Fruit fly (Drosophila melanogaster) whole organism, embryonic: Measurements from ENCODE around the gene CG13365.

Source experiments
- Adf1 ChIP-seq: fragments of 200-800 bp; sonication (Bioruptor generic); IDR thresholded peaks from 2 replicates; pipeline ENCODE4 v1.3.6; 2022; ENCODE audit warnings: missing biosample characterization, missing genetic modification characterization
- Bgb ChIP-seq: fragments of 200-800 bp; sonication (Bioruptor generic); IDR thresholded peaks from 2 replicates; pipeline ENCODE4 v1.3.6; 2022; ENCODE audit warnings: missing biosample characterization, missing genetic modification characterization; ENCODE audit not compliant: partially characterized antibody
- CG10147 ChIP-seq: fragments of 200-800 bp; sonication (Bioruptor generic); optimal IDR thresholded peaks from 2 replicates; lab custom pipeline; 2019; ENCODE audit warnings: missing biosample characterization, mild to moderate bottlenecking, missing genetic modification characterization, moderate library complexity
- CG10366 ChIP-seq: fragments of 200-800 bp; sonication (Bioruptor generic); IDR thresholded peaks from 2 replicates; pipeline ENCODE4 v1.3.6; 2022; ENCODE audit warnings: missing biosample characterization, missing genetic modification characterization
- CG11696 ChIP-seq: fragments of 200-800 bp; sonication (Bioruptor generic); IDR thresholded peaks from 2 replicates; pipeline ENCODE4 v1.3.6; 2022; ENCODE audit warnings: missing biosample characterization, missing genetic modification characterization
- CG12769 ChIP-seq: fragments of 200-800 bp; sonication (Bioruptor generic); optimal IDR thresholded peaks from 2 replicates; lab custom pipeline; 2019; ENCODE audit warnings: missing biosample characterization, mild to moderate bottlenecking, missing genetic modification characterization, moderate library complexity
- CG13287 ChIP-seq: fragments of 200-800 bp; sonication (Bioruptor generic); IDR thresholded peaks from 2 replicates; pipeline ENCODE4 v1.3.6; 2022; ENCODE audit warnings: missing biosample characterization, missing genetic modification characterization; ENCODE audit not compliant: partially characterized antibody
- CG15011 ChIP-seq: fragments of 200-800 bp; sonication (Bioruptor generic); optimal IDR thresholded peaks from 3 replicates; lab custom pipeline; 2018; ENCODE audit warnings: missing biosample characterization, mild to moderate bottlenecking, missing genetic modification characterization
- CG15479 ChIP-seq: fragments of 200-800 bp; sonication (Bioruptor generic); optimal IDR thresholded peaks from 3 replicates; lab custom pipeline; 2019; ENCODE audit warnings: missing biosample characterization, mild to moderate bottlenecking, missing genetic modification characterization, moderate library complexity
- CG17612 ChIP-seq: fragments of 200-800 bp; sonication (Bioruptor generic); IDR thresholded peaks from 2 replicates; pipeline ENCODE4 v1.3.6; 2022; ENCODE audit warnings: missing biosample characterization, missing genetic modification characterization
- CG2712 ChIP-seq: fragments of 200-800 bp; optimal IDR thresholded peaks from 3 replicates; lab custom pipeline; 2019; ENCODE audit warnings: missing biosample characterization, mild to moderate bottlenecking, missing genetic modification characterization, moderate library complexity
- CG4617 ChIP-seq: fragments of 200-800 bp; sonication (Bioruptor generic); optimal IDR thresholded peaks from 3 replicates; lab custom pipeline; 2016; ENCODE audit warnings: missing biosample characterization, missing genetic modification characterization, borderline replicate concordance
- CG6683 ChIP-seq: fragments of 200-800 bp; sonication (Bioruptor generic); optimal IDR thresholded peaks from 2 replicates; lab custom pipeline; 2017; ENCODE audit warnings: missing biosample characterization, mild to moderate bottlenecking, missing genetic modification characterization, missing genetic modification reagents
- CG8281 ChIP-seq: fragments of 200-800 bp; sonication (Bioruptor generic); optimal IDR thresholded peaks from 2 replicates; lab custom pipeline; 2018; ENCODE audit warnings: missing biosample characterization, mild to moderate bottlenecking, missing genetic modification characterization, moderate library complexity
- CG8478 ChIP-seq: fragments of >200 bp; optimal IDR thresholded peaks from 2 replicates; lab custom pipeline; 2018
- CG9215 ChIP-seq: fragments of 200-800 bp; sonication (Bioruptor generic); IDR thresholded peaks from 2 replicates; pipeline ENCODE4 v1.3.6; 2022; ENCODE audit warnings: missing biosample characterization, missing genetic modification characterization
- CG9876 ChIP-seq: fragments of 200-800 bp; sonication (Bioruptor generic); optimal IDR thresholded peaks from 2 replicates; lab custom pipeline; 2016; ENCODE audit warnings: missing biosample characterization, missing genetic modification characterization
- Camta ChIP-seq: fragments of 200-800 bp; sonication (Bioruptor generic); optimal IDR thresholded peaks from 2 replicates; lab custom pipeline; 2016; ENCODE audit warnings: missing biosample characterization, missing genetic modification characterization
- CkIIα-i1 ChIP-seq: fragments of 200-800 bp; sonication (Bioruptor generic); IDR thresholded peaks from 2 replicates; pipeline ENCODE4 v1.3.6; 2022; ENCODE audit warnings: missing biosample characterization, missing genetic modification characterization
- Dad ChIP-seq: fragments of 200-800 bp; sonication (Bioruptor generic); optimal IDR thresholded peaks from 3 replicates; lab custom pipeline; 2016; ENCODE audit warnings: missing biosample characterization, missing genetic modification characterization
- Deaf1 ChIP-seq: fragments of 200-800 bp; optimal IDR thresholded peaks from 3 replicates; lab custom pipeline; 2019; ENCODE audit warnings: missing biosample characterization, mild to moderate bottlenecking, missing genetic modification characterization, moderate library complexity
- Dip2 ChIP-seq: fragments of 200-800 bp; sonication (Bioruptor generic); IDR thresholded peaks from 2 replicates; pipeline ENCODE4 v1.3.6; 2022; ENCODE audit warnings: missing biosample characterization, missing genetic modification characterization
- HLHmδ ChIP-seq: fragments of 200-800 bp; sonication (Bioruptor generic); optimal IDR thresholded peaks from 2 replicates; lab custom pipeline; 2018; ENCODE audit warnings: missing biosample characterization, mild to moderate bottlenecking, missing genetic modification characterization, moderate library complexity
- HmgZ ChIP-seq: fragments of 200-800 bp; sonication (Bioruptor generic); optimal IDR thresholded peaks from 2 replicates; lab custom pipeline; 2018; ENCODE audit warnings: missing biosample characterization, mild to moderate bottlenecking, missing genetic modification characterization
- Hr39 ChIP-seq: fragments of >200 bp; optimal IDR thresholded peaks from 2 replicates; lab custom pipeline; 2017
- Hr51 ChIP-seq, 2 experiments: fragments of 200-800 bp; sonication (Bioruptor generic); optimal IDR thresholded peaks; 2 replicates in 1 of 2; 3 replicates in 1 of 2; lab custom pipeline; 2016 to 2018; ENCODE audit warnings: missing biosample characterization in 2 of 2, missing genetic modification characterization in 2 of 2, mild to moderate bottlenecking in 1 of 2, moderate library complexity in 1 of 2
- Hr78 ChIP-seq, 2 experiments: fragments of 200-800 bp in 1 of 2; fragments of >200 bp in 1 of 2; sonication (Bioruptor generic) in 1 of 2; optimal IDR thresholded peaks; 2 replicates each; lab custom pipeline; 2017 to 2019; ENCODE audit warnings: missing biosample characterization in 2 of 2, missing genetic modification characterization in 2 of 2, mild to moderate bottlenecking in 1 of 2, moderate library complexity in 1 of 2
- Lpt ChIP-seq: fragments of >200 bp; optimal IDR thresholded peaks from 2 replicates; lab custom pipeline; 2018; ENCODE audit warnings: missing biosample characterization, missing genetic modification characterization
- Mad ChIP-seq: fragments of 200-800 bp; sonication (Bioruptor generic); optimal IDR thresholded peaks from 2 replicates; lab custom pipeline; 2016; ENCODE audit warnings: missing biosample characterization, missing genetic modification characterization
- Nf-YA ChIP-seq: fragments of 200-800 bp; sonication (Bioruptor generic); IDR thresholded peaks from 2 replicates; pipeline ENCODE4 v1.3.6; 2022; ENCODE audit warnings: missing biosample characterization, missing genetic modification characterization
- Nf-YB ChIP-seq: fragments of 200-800 bp; sonication (Bioruptor generic); optimal IDR thresholded peaks from 3 replicates; lab custom pipeline; 2019; ENCODE audit warnings: missing biosample characterization, mild to moderate bottlenecking, missing genetic modification characterization, moderate library complexity
- ara ChIP-seq: fragments of 200-800 bp; sonication (Bioruptor generic); IDR thresholded peaks from 2 replicates; pipeline ENCODE4 v1.3.6; 2022; ENCODE audit warnings: missing biosample characterization, missing genetic modification characterization
- bsh ChIP-seq, 2 experiments: fragments of 200-800 bp; sonication (Bioruptor generic); optimal IDR thresholded peaks; 2 replicates each; lab custom pipeline; 2017 to 2018; ENCODE audit warnings: mild to moderate bottlenecking in 2 of 2, missing biosample characterization in 2 of 2, missing genetic modification characterization in 2 of 2, moderate library complexity in 1 of 2
- cg ChIP-seq: fragments of 200-800 bp; sonication (Bioruptor generic); optimal IDR thresholded peaks from 3 replicates; lab custom pipeline; 2019; ENCODE audit warnings: missing biosample characterization, mild to moderate bottlenecking, missing genetic modification characterization, moderate library complexity
- da ChIP-seq: fragments of 200-800 bp; sonication (Bioruptor generic); optimal IDR thresholded peaks from 2 replicates; lab custom pipeline; 2016; ENCODE audit warnings: missing biosample characterization, missing genetic modification characterization
- dpn ChIP-seq, 2 experiments: fragments of 200-800 bp; sonication (Bioruptor generic); optimal IDR thresholded peaks; 3 replicates each; lab custom pipeline; 2016; ENCODE audit warnings: missing biosample characterization in 2 of 2, missing genetic modification characterization in 2 of 2
- emc ChIP-seq: fragments of 200-800 bp; sonication (Bioruptor generic); optimal IDR thresholded peaks from 2 replicates; lab custom pipeline; 2016; ENCODE audit warnings: missing biosample characterization, missing genetic modification characterization
- ftz-f1 ChIP-seq: fragments of 200-800 bp; sonication (Bioruptor generic); optimal IDR thresholded peaks from 2 replicates; lab custom pipeline; 2016; ENCODE audit warnings: missing biosample characterization, missing genetic modification characterization
- jigr1 ChIP-seq: fragments of 200-800 bp; sonication (Bioruptor generic); IDR thresholded peaks from 3 replicates; pipeline ENCODE4 v1.3.6; 2022; ENCODE audit warnings: missing biosample characterization, missing genetic modification characterization
- lab ChIP-seq: fragments of 200-800 bp; sonication (Bioruptor generic); optimal IDR thresholded peaks from 3 replicates; lab custom pipeline; 2017; ENCODE audit warnings: missing biosample characterization, missing genetic modification characterization, mild to moderate bottlenecking, moderate library complexity, missing genetic modification reagents
- nerfin-2 ChIP-seq: fragments of 200-800 bp; sonication (Bioruptor generic); IDR thresholded peaks from 2 replicates; pipeline ENCODE4 v1.3.6; 2022; ENCODE audit warnings: missing biosample characterization, missing genetic modification characterization; ENCODE audit not compliant: partially characterized antibody
- pan ChIP-seq, 4 experiments: fragments of >200 bp in 3 of 4; fragments of 200-800 bp in 1 of 4; sonication (Bioruptor generic) in 1 of 4; optimal IDR thresholded peaks in 3 of 4; IDR thresholded peaks in 1 of 4; 2 replicates each; pipeline versions ENCODE4 v1.3.6 to Lab custom; 2017 to 2022; ENCODE audit warnings: missing biosample characterization in 2 of 4, missing genetic modification characterization in 2 of 4, mixed read lengths in 1 of 4
- peb ChIP-seq: fragments of 200-800 bp; sonication (Bioruptor generic); IDR thresholded peaks from 2 replicates; pipeline ENCODE4 v1.3.6; 2022; ENCODE audit warnings: missing biosample characterization, missing genetic modification characterization
- pita ChIP-seq: fragments of 200-800 bp; sonication (Bioruptor generic); optimal IDR thresholded peaks from 2 replicates; lab custom pipeline; 2017; ENCODE audit warnings: missing biosample characterization, mild to moderate bottlenecking, missing genetic modification characterization
- scrt ChIP-seq: fragments of 200-800 bp; sonication (Bioruptor generic); optimal IDR thresholded peaks from 2 replicates; lab custom pipeline; 2018; ENCODE audit warnings: missing biosample characterization, mild to moderate bottlenecking, missing genetic modification characterization, moderate library complexity
- tll ChIP-seq, 2 experiments: fragments of 200-800 bp in 1 of 2; fragments of >200 bp in 1 of 2; sonication (Bioruptor generic) in 1 of 2; optimal IDR thresholded peaks; 2 replicates each; lab custom pipeline; 2017 to 2019; ENCODE audit warnings: missing biosample characterization in 2 of 2, missing genetic modification characterization in 2 of 2, mild to moderate bottlenecking in 1 of 2, moderate library complexity in 1 of 2
- twi ChIP-seq: fragments of 200-800 bp; optimal IDR thresholded peaks from 2 replicates; lab custom pipeline; 2019; ENCODE audit warnings: missing biosample characterization, mild to moderate bottlenecking, missing genetic modification characterization, moderate library complexity
- z ChIP-seq: fragments of 200-800 bp; sonication (Bioruptor generic); IDR thresholded peaks from 3 replicates; pipeline ENCODE4 v1.3.6; 2022; ENCODE audit warnings: missing biosample characterization, missing genetic modification characterization
- zen ChIP-seq: fragments of 200-800 bp; sonication (Bioruptor generic); optimal IDR thresholded peaks from 3 replicates; lab custom pipeline; 2018; ENCODE audit warnings: missing biosample characterization, mild to moderate bottlenecking, missing genetic modification characterization, moderate library complexity

Gene CG13365

DNA sequence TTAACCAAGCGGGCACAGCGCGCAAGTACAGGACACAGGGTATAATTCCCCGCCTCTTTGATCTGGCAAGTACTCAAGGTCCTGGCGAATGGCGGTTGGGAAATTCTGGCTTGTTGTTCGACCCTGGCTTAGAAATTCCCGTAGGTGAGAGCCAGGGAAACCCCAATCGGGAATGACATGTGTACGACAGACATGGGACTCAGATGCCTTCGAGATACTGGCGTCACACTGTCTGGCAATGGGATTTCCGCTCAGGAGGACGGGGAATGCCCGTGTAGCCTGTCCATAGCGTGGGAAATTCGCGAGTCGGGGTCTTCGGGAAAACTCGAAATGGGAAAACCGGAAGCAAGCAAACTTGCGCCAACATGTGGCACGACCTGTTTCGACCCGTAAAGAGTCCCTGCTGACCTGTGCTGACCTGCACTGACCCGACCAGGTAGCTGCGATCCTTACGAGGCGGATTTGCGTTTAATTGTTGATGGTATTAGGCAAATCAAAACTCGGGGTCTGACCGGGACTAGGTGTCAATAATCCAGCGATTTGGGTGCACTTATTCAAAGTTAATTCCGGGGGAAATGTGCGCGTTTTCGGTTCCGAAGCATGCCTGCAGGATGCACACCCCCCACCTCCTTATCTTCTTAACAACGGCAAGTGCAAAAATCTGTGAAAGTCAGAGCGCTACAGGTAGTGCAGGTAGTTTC lies 28.3 kb downstream of the CG13365 start:
- TF ChIP-seq ftz-f1 (GFP tag; lab: Kevin White, UChicago): no peak
- no peak for TF ChIP-seq Hr51 (GFP tag; optimal IDR thresholded peaks at IDR 0.05; lab: Kevin White, UChicago)
- peak; percentile 19 for TF ChIP-seq zen
- no peak for TF ChIP-seq CG17612
- no peak for TF ChIP-seq Lpt (GFP tag; lab: Kevin White, UChicago)
- no peak for TF ChIP-seq CG8281 (tag; lab: Kevin White, UChicago)
- no peak for TF ChIP-seq CG10366
- no peak for TF ChIP-seq CG15011 (GFP tag; lab: Kevin White, UChicago)
- TF ChIP-seq CG4617 (GFP tag; lab: Kevin White, UChicago): no peak
- TF ChIP-seq CG13287 (GFP tag; lab: Robert Waterston, UW): no peak
- TF ChIP-seq CG10147 (GFP tag; lab: Kevin White, UChicago): no peak
- no peak for TF ChIP-seq da (GFP tag; lab: Kevin White, UChicago)
- TF ChIP-seq peb: no peak
- no peak for TF ChIP-seq CG9215
- no peak for TF ChIP-seq CkIIα-i1 (GFP tag; lab: Robert Waterston, UW)
- peak in 1 of 2 experiments; percentile 92 for TF ChIP-seq tll (GFP tag; optimal IDR thresholded peaks at IDR 0.05; lab: Kevin White, UChicago)
- no peak for TF ChIP-seq CG11696 (GFP tag; lab: Robert Waterston, UW)
- no peak for TF ChIP-seq pita (GFP tag; lab: Kevin White, UChicago)
- TF ChIP-seq HmgZ (tag; lab: Kevin White, UChicago): no peak
- no peak for TF ChIP-seq bsh (GFP tag; optimal IDR thresholded peaks at IDR 0.05; lab: Kevin White, UChicago)
- TF ChIP-seq Hr78 (GFP tag; optimal IDR thresholded peaks at IDR 0.05; lab: Kevin White, UChicago): no peak
- TF ChIP-seq jigr1: no peak
- no peak for TF ChIP-seq Hr39 (lab: Kevin White, UChicago)
- no peak for TF ChIP-seq lab (GFP tag; lab: Kevin White, UChicago)
- no peak for TF ChIP-seq CG2712 (tag; lab: Kevin White, UChicago)
- peak; percentile 92 for TF ChIP-seq CG15479 (GFP tag; lab: Kevin White, UChicago)
- TF ChIP-seq twi: peak; percentile 93
- TF ChIP-seq, all 482 proteins: peak for 4

DNA sequence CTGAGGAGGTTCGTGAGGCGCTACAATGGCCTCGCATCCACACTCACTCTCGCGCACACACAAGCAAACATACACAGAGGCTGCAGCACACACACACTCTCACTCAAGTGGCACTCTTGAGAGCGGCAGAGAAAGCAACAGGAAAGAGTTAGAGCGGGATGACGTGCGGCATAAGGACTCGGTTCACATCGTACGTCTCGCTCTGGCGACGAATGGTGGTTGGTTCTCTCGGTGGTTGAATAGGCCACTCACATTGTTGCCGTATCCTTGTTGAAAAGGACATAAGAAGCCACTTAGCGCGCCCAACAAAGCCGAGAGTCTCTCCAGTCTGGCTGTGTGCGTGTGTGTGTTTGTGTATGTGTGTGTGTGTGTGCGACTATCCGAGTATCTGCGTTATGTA lies 30.5 kb downstream of the CG13365 start:
- TF ChIP-seq Nf-YA (GFP tag; lab: Robert Waterston, UW): peak; percentile 69
- TF ChIP-seq Dad (GFP tag; lab: Kevin White, UChicago): no peak
- TF ChIP-seq Bgb: no peak
- TF ChIP-seq emc (GFP tag; lab: Kevin White, UChicago): no peak
- peak; percentile 84 for TF ChIP-seq CG8478
- peak; percentile 58; the same call in 1 of the 2 replicates for TF ChIP-seq Adf1 (GFP tag; lab: Robert Waterston, UW)
- peak; percentile 61 for TF ChIP-seq z
- no peak for TF ChIP-seq lab (GFP tag; lab: Kevin White, UChicago)
- no peak for TF ChIP-seq Dip2 (GFP tag; lab: Robert Waterston, UW)
- no peak for TF ChIP-seq CG6683 (GFP tag; lab: Kevin White, UChicago)
- TF ChIP-seq CG12769 (tag; lab: Kevin White, UChicago): no peak
- no peak for TF ChIP-seq ara
- TF ChIP-seq cg (GFP tag; lab: Kevin White, UChicago): peak; percentile 93
- peak; percentile 60 for TF ChIP-seq Deaf1 (tag; lab: Kevin White, UChicago)
- no peak for TF ChIP-seq Camta
- TF ChIP-seq pan (optimal IDR thresholded peaks at IDR 0.05; lab: Kevin White, UChicago): no peak
- no peak for TF ChIP-seq pan (GFP tag; optimal IDR thresholded peaks at IDR 0.05 in 1 of 2, IDR thresholded peaks at IDR 0.05 in 1 of 2)
- TF ChIP-seq HLHmδ (GFP tag; lab: Kevin White, UChicago): no peak
- no peak for TF ChIP-seq Lpt (GFP tag; lab: Kevin White, UChicago)
- no peak for TF ChIP-seq dpn (GFP tag; optimal IDR thresholded peaks at IDR 0.05; lab: Kevin White, UChicago)
- TF ChIP-seq nerfin-2: no peak
- no peak for TF ChIP-seq CG9876
- no peak for TF ChIP-seq Mad (GFP tag; lab: Kevin White, UChicago)
- TF ChIP-seq zen: peak; percentile 20
- TF ChIP-seq scrt (GFP tag; lab: Kevin White, UChicago): peak; percentile 82
- peak; percentile 98 for TF ChIP-seq Nf-YB (GFP tag; lab: Kevin White, UChicago)
